Fruit fly (Drosophila melanogaster) whole organism, wandering third instar larva: ENCODE data around the gene hoip.

Experiments used
- Abd-B ChIP-seq: fragments of >200 bp; optimal IDR thresholded peaks from 2 replicates; lab custom pipeline; 2017; ENCODE audit warnings: missing biosample characterization, missing genetic modification characterization
- CG32264 ChIP-seq: fragments of 200-800 bp; sonication (Bioruptor generic); optimal IDR thresholded peaks from 2 replicates; lab custom pipeline; 2016; ENCODE audit warnings: missing biosample characterization, missing genetic modification characterization
- Dif ChIP-seq: fragments of 200-275, 200-300 bp; sonication (Bioruptor generic); optimal IDR thresholded peaks from 2 replicates; lab custom pipeline; 2018; ENCODE audit warnings: missing biosample characterization, missing genetic modification characterization; ENCODE audit not compliant: partially characterized antibody
- HLH106 ChIP-seq: fragments of 200-800 bp; optimal IDR thresholded peaks from 3 replicates; lab custom pipeline; 2019; ENCODE audit warnings: missing biosample characterization, mild to moderate bottlenecking, missing genetic modification characterization, moderate library complexity
- Hnf4 ChIP-seq: fragments of 200-800 bp; sonication (Bioruptor generic); optimal IDR thresholded peaks from 2 replicates; lab custom pipeline; 2016; ENCODE audit warnings: missing biosample characterization, mild to moderate bottlenecking, missing genetic modification characterization
- Hr78 ChIP-seq: fragments of >200 bp; optimal IDR thresholded peaks from 2 replicates; lab custom pipeline; 2017; ENCODE audit warnings: missing biosample characterization, missing genetic modification characterization
- Myc ChIP-seq: fragments of >200 bp; optimal IDR thresholded peaks from 2 replicates; lab custom pipeline; 2017
- br ChIP-seq: fragments of 200-800 bp; sonication (Bioruptor generic); optimal IDR thresholded peaks from 2 replicates; lab custom pipeline; 2016; ENCODE audit warnings: missing biosample characterization, missing genetic modification characterization
- brk ChIP-seq: fragments of 200-800 bp; sonication (Bioruptor generic); optimal IDR thresholded peaks from 2 replicates; lab custom pipeline; 2016; ENCODE audit warnings: missing biosample characterization, mild to moderate bottlenecking, missing genetic modification characterization
- dl ChIP-seq, 2 experiments: fragments of 175-275, 200-275 bp in 1 of 2; fragments of 200-275 bp in 1 of 2; sonication (Bioruptor generic); optimal IDR thresholded peaks; lab custom pipeline; 2018; ENCODE audit warnings: mild to moderate bottlenecking in 2 of 2, missing biosample characterization in 2 of 2, missing genetic modification characterization in 2 of 2, moderate library complexity in 2 of 2; ENCODE audit not compliant: partially characterized antibody in 2 of 2, insufficient read depth in 1 of 2
- foxo ChIP-seq, 2 experiments: fragments of 200-800 bp; sonication (Bioruptor generic); optimal IDR thresholded peaks; 2 replicates in 1 of 2; 3 replicates in 1 of 2; lab custom pipeline; 2016 to 2017; ENCODE audit warnings: missing biosample characterization in 2 of 2, missing genetic modification characterization in 2 of 2
- jim ChIP-seq: fragments of 175-275, 200-325 bp; sonication (Bioruptor generic); optimal IDR thresholded peaks from 2 replicates; lab custom pipeline; 2016; ENCODE audit warnings: missing biosample characterization, mild to moderate bottlenecking, missing genetic modification characterization
- pan ChIP-seq: fragments of >200 bp; optimal IDR thresholded peaks from 2 replicates; lab custom pipeline; 2017
- sage ChIP-seq: fragments of 200-800 bp; sonication (Bioruptor generic); optimal IDR thresholded peaks from 2 replicates; lab custom pipeline; 2016; ENCODE audit warnings: missing biosample characterization, mild to moderate bottlenecking, missing genetic modification characterization
- woc ChIP-seq: sonication (Bioruptor generic); optimal IDR thresholded peaks from 2 replicates; lab custom pipeline; 2016; ENCODE audit warnings: missing biosample characterization, mild to moderate bottlenecking, missing genetic modification characterization

The hoip gene

dm6 chr2L:9749745-9750144 lies 50.2 kb downstream of the hoip start, which contains the start of gene Cyp4e3:
TSS of gene Cyp4e3 (minus strand) at chr2L:9750071.
- TF ChIP-seq brk (GFP tag; lab: Kevin White, UChicago), result no peak
- TF ChIP-seq Abd-B (GFP tag; lab: Kevin White, UChicago), result no peak
- no peak for TF ChIP-seq Myc (lab: Kevin White, UChicago)
- TF ChIP-seq jim, result no peak
- TF ChIP-seq HLH106, result no peak
- no peak for TF ChIP-seq foxo (GFP tag; optimal IDR thresholded peaks at IDR 0.05; lab: Kevin White, UChicago)
- no peak for TF ChIP-seq CG32264 (GFP tag; lab: Kevin White, UChicago)
- no peak for TF ChIP-seq woc (GFP tag; lab: Kevin White, UChicago)
- TF ChIP-seq Hnf4, result no peak
- no peak for TF ChIP-seq sage (GFP tag; lab: Kevin White, UChicago)
- no peak for TF ChIP-seq dl (GFP tag; optimal IDR thresholded peaks at IDR 0.05; lab: Kevin White, UChicago; ENCODE audit: insufficient read depth in 1 of 2, partially characterized antibody in 2 of 2)
- no peak for TF ChIP-seq br (GFP tag; lab: Kevin White, UChicago)
- no peak for TF ChIP-seq Dif (GFP tag; lab: Kevin White, UChicago)
- no peak for TF ChIP-seq Hr78 (GFP tag; lab: Kevin White, UChicago)
- no peak for TF ChIP-seq pan
